Worm (Caenorhabditis elegans): ENCODE results near the gene F43E2.6.

Gene F43E2.6

ce11 chrII:7392052-7392694, 23.5 kb upstream of the F43E2.6 start (continued):
- TF ChIP-seq nhr-80 (tag; optimal IDR thresholded peaks at IDR 0.05) (peak; percentile 86), ets-4 (GFP tag; optimal IDR thresholded peaks at IDR 0.05) (peak; percentile 25), hlh-12 (tag; optimal IDR thresholded peaks at IDR 0.05) (no peak), attf-5 (GFP tag; optimal IDR thresholded peaks at IDR 0.05) (peak; percentile 80), cebp-1 (GFP tag; IDR thresholded peaks at IDR 0.05) (peak; percentile 97), cebp-1 (tag; optimal IDR thresholded peaks at IDR 0.05) (peak; percentile 99), let-526 (GFP tag; IDR thresholded peaks at IDR 0.05) (no peak), B0336.3 (GFP tag; IDR thresholded peaks at IDR 0.05) (peak; percentile 65; the same call in 1 of the 2 replicates), ZK185.1 (tag; optimal IDR thresholded peaks at IDR 0.05; ENCODE audit: poor library complexity, severe bottlenecking) (peak; percentile 21)

DNA sequence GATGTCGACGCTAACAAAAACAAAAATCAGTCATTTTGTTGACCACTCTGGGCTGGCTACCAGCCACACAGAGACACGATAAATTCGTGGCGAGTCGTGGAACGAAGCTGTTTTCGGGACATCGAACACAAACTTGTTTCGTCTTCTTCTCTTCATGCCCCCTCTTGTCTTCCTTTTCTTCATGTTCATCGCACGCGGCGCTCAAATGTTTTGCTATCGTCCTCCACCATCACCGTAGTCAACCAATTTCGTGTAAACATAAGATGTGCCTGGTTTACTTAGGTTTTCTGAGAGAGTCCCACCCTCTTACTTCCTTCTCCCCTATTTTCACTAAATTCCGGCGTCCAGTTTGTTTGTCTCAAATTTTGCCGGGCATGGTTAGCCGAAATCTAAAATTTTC, 21.7 kb upstream of the F43E2.6 start:
- TF ChIP-seq Y95B8A.8 (GFP tag; IDR thresholded peaks at IDR 0.05) (no peak), snpc-1.1 (tag; optimal IDR thresholded peaks at IDR 0.05; ENCODE audit: insufficient read depth) (no peak), Y56A3A.18 (GFP tag; IDR thresholded peaks at IDR 0.05) (no peak), lin-26 (GFP tag; IDR thresholded peaks at IDR 0.05) (0 out of 2 replicates have a peak, but pooled peaks have one; percentile 44), lsy-27 (tag; optimal IDR thresholded peaks at IDR 0.05; ENCODE audit: borderline replicate concordance, insufficient read depth) (no peak), let-607 (tag; optimal IDR thresholded peaks at IDR 0.05) (no peak)

ce11 chrII:7385442-7385841, 16.8 kb upstream of the F43E2.6 start, which contains the start of gene sre-3:
sre-3 (plus strand) TSS chrII:7385742.
- TF ChIP-seq hmg-1.2 (GFP tag; IDR thresholded peaks at IDR 0.05) (no peak), nfya-1 (tag; optimal IDR thresholded peaks at IDR 0.05; ENCODE audit: borderline replicate concordance, insufficient read depth) (no peak)

- TF ChIP-seq aptf-2 (GFP tag; conservative IDR thresholded peaks at IDR 0.05) = no peak
- TF ChIP-seq nhr-80 (tag; optimal IDR thresholded peaks at IDR 0.05) = peak; percentile 68
- TF ChIP-seq unc-62 (GFP tag; optimal IDR thresholded peaks at IDR 0.05) = peak; percentile 33
- no peak for TF ChIP-seq F55B11.4 (tag; optimal IDR thresholded peaks at IDR 0.05; ENCODE audit: borderline replicate concordance, insufficient read depth)
These were observed 13.3 kb upstream of the F43E2.6 start for ce11 chrII:7381947-7382346.

DNA sequence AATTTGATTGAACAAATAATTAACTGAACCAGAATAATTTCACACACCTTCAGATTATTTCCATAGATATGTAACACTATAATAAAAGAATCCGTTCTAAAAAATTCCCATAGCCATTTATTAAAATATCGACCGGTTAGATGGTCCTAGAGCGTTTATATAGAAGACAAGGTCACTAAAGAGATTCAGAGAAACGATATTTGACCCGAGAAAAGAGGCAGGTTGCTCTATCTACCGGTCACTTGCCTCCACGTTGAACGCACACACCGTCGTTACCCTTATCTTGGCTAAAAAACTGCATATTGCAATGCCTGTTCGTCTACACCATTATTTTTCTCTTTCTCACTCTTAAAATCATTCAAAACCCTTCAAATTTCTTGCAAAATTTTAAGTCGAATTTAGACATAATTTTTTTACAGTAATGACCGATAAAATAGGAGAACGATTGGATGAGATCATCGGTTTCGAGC, 12.5 kb upstream of the F43E2.6 start, which contains the start of gene C07D10.5:
C07D10.5 (plus strand) TSS at position 420 of the 470 bp plus-strand sequence.
- TF ChIP-seq B0019.2 (GFP tag; conservative IDR thresholded peaks at IDR 0.05) (no peak), aptf-2 (GFP tag; conservative IDR thresholded peaks at IDR 0.05) (no peak), ets-4 (GFP tag; optimal IDR thresholded peaks at IDR 0.05) (no peak), ccch-3 (GFP tag; optimal IDR thresholded peaks at IDR 0.05) (no peak), cebp-2 (GFP tag; IDR thresholded peaks at IDR 0.05) (no peak), C17E4.6 (GFP tag; IDR thresholded peaks at IDR 0.05) (no peak), gei-17 (GFP tag; optimal IDR thresholded peaks at IDR 0.05) (no peak), F52B5.7 (tag; optimal IDR thresholded peaks at IDR 0.05) (no peak), hmg-20 (GFP tag; IDR thresholded peaks at IDR 0.05) (no peak), lin-35 (GFP tag; optimal IDR thresholded peaks at IDR 0.05) (no peak)

DNA sequence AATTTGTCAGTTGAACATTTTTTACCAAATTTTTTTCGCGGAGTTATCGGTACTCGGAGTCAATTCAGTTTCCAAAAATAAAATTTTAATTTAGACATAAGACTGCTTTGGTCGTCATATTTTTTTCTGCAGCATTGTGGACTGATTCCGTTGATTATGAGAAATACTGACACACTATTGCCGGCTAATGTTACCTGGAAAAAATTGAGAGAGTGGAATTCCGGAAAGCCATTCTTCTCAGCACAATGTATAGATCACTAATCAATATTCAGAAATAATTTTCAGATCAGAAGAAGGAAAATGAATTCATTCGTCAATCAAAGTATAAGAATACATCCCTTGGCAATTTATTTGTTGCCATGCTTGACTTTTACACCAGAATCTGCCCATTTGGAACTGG, 10.4 kb upstream of the F43E2.6 start, which contains the start of gene C07D10.6:
C07D10.6 (plus strand) TSS at position 301 of the 400 bp plus-strand sequence.
- TF ChIP-seq Y95B8A.8 (GFP tag; IDR thresholded peaks at IDR 0.05) = no peak
- TF ChIP-seq let-607 (tag; optimal IDR thresholded peaks at IDR 0.05) = no peak
- no peak for TF ChIP-seq nhr-80 (tag; optimal IDR thresholded peaks at IDR 0.05)
- TF ChIP-seq ekl-4 (GFP tag; IDR thresholded peaks at IDR 0.05) = no peak
- TF ChIP-seq lin-54 (GFP tag; optimal IDR thresholded peaks at IDR 0.05) = no peak
- no peak for TF ChIP-seq hrde-1 (tag; optimal IDR thresholded peaks at IDR 0.05; ENCODE audit: borderline replicate concordance)
- no peak for TF ChIP-seq F57C9.4 (tag; optimal IDR thresholded peaks at IDR 0.05)
- no peak for TF ChIP-seq F37B4.10 (GFP tag; IDR thresholded peaks at IDR 0.05)
- no peak for TF ChIP-seq K12H6.12 (tag; optimal IDR thresholded peaks at IDR 0.05)
- TF ChIP-seq hsf-1 (GFP tag; IDR thresholded peaks at IDR 0.05) = no peak
- TF ChIP-seq ceh-40 (GFP tag; IDR thresholded peaks at IDR 0.05) = no peak
- no peak for TF ChIP-seq ccch-3 (GFP tag; optimal IDR thresholded peaks at IDR 0.05)
- no peak for TF ChIP-seq efl-1 (GFP tag; optimal IDR thresholded peaks at IDR 0.05)

Data from whole organism, young adult.